Worm (Caenorhabditis elegans) whole organism, L3 larva: ENCODE measurements around the gene R10E9.4.

Experiments used
- R02D3.7 ChIP-seq: fragments of 150-350 bp; optimal IDR thresholded peaks from 2 replicates; lab custom pipeline; 2014; ENCODE audit warnings: missing biosample characterization, missing genetic modification characterization
- ZK546.5 ChIP-seq: sonication (generic microtip); optimal IDR thresholded peaks from 2 replicates; lab custom pipeline; 2017; ENCODE audit warnings: missing biosample characterization, missing genetic modification characterization
- aly-2 ChIP-seq: fragments of 150-350 bp; optimal IDR thresholded peaks from 2 replicates; lab custom pipeline; 2014; ENCODE audit warnings: missing biosample characterization, missing genetic modification characterization
- ama-1 ChIP-seq: fragments of 150-350 bp; optimal IDR thresholded peaks from 2 replicates; lab custom pipeline; 2018
- ceh-16 ChIP-seq: sonication (generic microtip); optimal IDR thresholded peaks from 2 replicates; lab custom pipeline; 2017; ENCODE audit warnings: missing biosample characterization, missing genetic modification characterization
- ceh-82 ChIP-seq: fragments of 150-350 bp; optimal IDR thresholded peaks from 2 replicates; lab custom pipeline; 2014; ENCODE audit warnings: missing biosample characterization, missing genetic modification characterization
- ceh-9 ChIP-seq: sonication (generic microtip); optimal IDR thresholded peaks from 2 replicates; lab custom pipeline; 2018; ENCODE audit warnings: missing biosample characterization, missing genetic modification characterization
- daf-12 ChIP-seq: fragments of 150-350 bp; optimal IDR thresholded peaks from 2 replicates; lab custom pipeline; 2014; ENCODE audit warnings: missing biosample characterization, missing genetic modification reagents, missing genetic modification characterization
- egl-27 ChIP-seq: sonication (generic microtip); optimal IDR thresholded peaks from 4 replicates; lab custom pipeline; 2017; ENCODE audit warnings: missing biosample characterization, missing genetic modification reagents, missing genetic modification characterization
- egl-5 ChIP-seq: fragments of 150-350 bp; optimal IDR thresholded peaks from 2 replicates; lab custom pipeline; 2017; ENCODE audit warnings: missing biosample characterization, missing genetic modification reagents, missing genetic modification characterization, inconsistent platforms
- elt-1 ChIP-seq: fragments of 150-350 bp; optimal IDR thresholded peaks from 2 replicates; lab custom pipeline; 2014; ENCODE audit warnings: missing biosample characterization, missing genetic modification characterization
- elt-2 ChIP-seq: sonication (generic microtip); optimal IDR thresholded peaks from 2 replicates; lab custom pipeline; 2016; ENCODE audit warnings: missing genetic modification reagents, mild to moderate bottlenecking, missing genetic modification characterization, missing compliant biosample characterization
- elt-3 ChIP-seq, 3 experiments: fragments of 150-350 bp in 1 of 3; sonication (generic microtip) in 2 of 3; optimal IDR thresholded peaks; 2 replicates in 2 of 3; 4 replicates in 1 of 3; lab custom pipeline; 2014 to 2017; ENCODE audit warnings: missing biosample characterization in 3 of 3, missing genetic modification characterization in 3 of 3
- eor-1 ChIP-seq, 2 experiments: fragments of 150-350 bp; optimal IDR thresholded peaks; 2 replicates each; lab custom pipeline; 2014 to 2018; ENCODE audit warnings: missing biosample characterization in 2 of 2, missing genetic modification characterization in 2 of 2
- fos-1 ChIP-seq: fragments of 150-350 bp; optimal IDR thresholded peaks from 2 replicates; lab custom pipeline; 2014; ENCODE audit warnings: missing biosample characterization, missing genetic modification characterization
- hmg-11 ChIP-seq: sonication (generic microtip); optimal IDR thresholded peaks from 2 replicates; lab custom pipeline; 2016; ENCODE audit warnings: missing genetic modification characterization, missing compliant biosample characterization
- jun-1 ChIP-seq: fragments of 150-350 bp; optimal IDR thresholded peaks from 2 replicates; lab custom pipeline; 2014; ENCODE audit warnings: missing biosample characterization, missing genetic modification reagents, missing genetic modification characterization
- lin-15B ChIP-seq: fragments of 150-350 bp; optimal IDR thresholded peaks from 2 replicates; lab custom pipeline; 2014; ENCODE audit warnings: missing biosample characterization, missing genetic modification characterization
- lin-39 ChIP-seq: fragments of 150-350 bp; optimal IDR thresholded peaks from 2 replicates; lab custom pipeline; 2018; ENCODE audit warnings: missing biosample characterization, missing genetic modification reagents, missing genetic modification characterization
- lsy-12 ChIP-seq: sonication (generic microtip); optimal IDR thresholded peaks from 2 replicates; lab custom pipeline; 2016; ENCODE audit warnings: mild to moderate bottlenecking, missing genetic modification characterization, missing compliant biosample characterization
- mdl-1 ChIP-seq: fragments of 150-350 bp; optimal IDR thresholded peaks from 2 replicates; lab custom pipeline; 2014; ENCODE audit warnings: missing biosample characterization, missing genetic modification characterization
- nfya-1 ChIP-seq: sonication (generic microtip); optimal IDR thresholded peaks from 2 replicates; lab custom pipeline; 2017; ENCODE audit warnings: missing genetic modification characterization, mild to moderate bottlenecking, missing compliant biosample characterization, antibody characterized with exemption, moderate library complexity; ENCODE audit not compliant: insufficient read depth
- nhr-11 ChIP-seq: fragments of 150-350 bp; optimal IDR thresholded peaks from 2 replicates; lab custom pipeline; 2014; ENCODE audit warnings: missing biosample characterization, missing genetic modification characterization
- nhr-12 ChIP-seq: fragments of 150-350 bp; optimal IDR thresholded peaks from 2 replicates; lab custom pipeline; 2014; ENCODE audit warnings: missing biosample characterization, missing genetic modification characterization
- nhr-23 ChIP-seq: fragments of 150-350 bp; optimal IDR thresholded peaks from 2 replicates; lab custom pipeline; 2014; ENCODE audit warnings: missing biosample characterization, missing genetic modification reagents, missing genetic modification characterization
- nhr-25 ChIP-seq: sonication (generic microtip); optimal IDR thresholded peaks from 2 replicates; lab custom pipeline; 2017; ENCODE audit warnings: missing biosample characterization, missing genetic modification characterization
- nhr-43 ChIP-seq: sonication (generic microtip); optimal IDR thresholded peaks from 2 replicates; lab custom pipeline; 2016; ENCODE audit warnings: mild to moderate bottlenecking, missing genetic modification characterization, missing compliant biosample characterization; ENCODE audit not compliant: poor library complexity, severe bottlenecking
- nhr-67 ChIP-seq: fragments of 150-350 bp; optimal IDR thresholded peaks from 2 replicates; lab custom pipeline; 2014; ENCODE audit warnings: missing biosample characterization, missing genetic modification characterization
- nhr-76 ChIP-seq: fragments of 150-350 bp; sonication (generic microtip); optimal IDR thresholded peaks from 5 replicates; lab custom pipeline; 2014; ENCODE audit warnings: missing biosample characterization, missing genetic modification characterization
- nhr-77 ChIP-seq: fragments of 150-350 bp; optimal IDR thresholded peaks from 2 replicates; lab custom pipeline; 2014; ENCODE audit warnings: missing biosample characterization, missing genetic modification characterization
- pqm-1 ChIP-seq: fragments of 150-350 bp; optimal IDR thresholded peaks from 2 replicates; lab custom pipeline; 2017; ENCODE audit warnings: missing biosample characterization, missing genetic modification characterization, inconsistent platforms
- sea-2 ChIP-seq: fragments of 150-350 bp; sonication (generic microtip); optimal IDR thresholded peaks from 4 replicates; lab custom pipeline; 2014; ENCODE audit warnings: missing biosample characterization, missing genetic modification reagents, missing genetic modification characterization
- unc-39 ChIP-seq: sonication (generic microtip); optimal IDR thresholded peaks from 4 replicates; lab custom pipeline; 2017; ENCODE audit warnings: missing biosample characterization, missing genetic modification characterization
- unc-62 ChIP-seq: fragments of 150-350 bp; sonication (generic microtip); optimal IDR thresholded peaks from 4 replicates; lab custom pipeline; 2014; ENCODE audit warnings: missing biosample characterization, missing genetic modification reagents, missing genetic modification characterization
- zag-1 ChIP-seq: fragments of 150-350 bp; optimal IDR thresholded peaks from 2 replicates; lab custom pipeline; 2014; ENCODE audit warnings: missing biosample characterization, missing genetic modification characterization

The R10E9.4 gene

ce11 chrIII:3935808-3936207 is 36.8 kb downstream of the R10E9.4 start, which contains the start of gene npl-10:
Gene npl-10, minus strand, starts transcription at chrIII:3935908.
- TF ChIP-seq fos-1 (tag; lab: Kevin White, UChicago) (no peak), nhr-12 (no peak), sea-2 (GFP tag; lab: Kevin White, UChicago) (no peak), elt-2 (tag; lab: Kevin White, UChicago) (no peak), aly-2 (tag; lab: Kevin White, UChicago) (no peak), daf-12 (no peak), mdl-1 (tag; lab: Kevin White, UChicago) (no peak), eor-1 (tag; optimal IDR thresholded peaks at IDR 0.05; lab: Kevin White, UChicago) (no peak), hmg-11 (tag; lab: Kevin White, UChicago) (no peak), lsy-12 (no peak), ceh-82 (no peak), nhr-43 (tag; lab: Kevin White, UChicago) (no peak), unc-62 (no peak), nhr-67 (tag; lab: Kevin White, UChicago) (no peak), nfya-1 (tag; lab: Kevin White, UChicago) (no peak), nhr-76 (tag; lab: Kevin White, UChicago) (no peak), lin-39 (tag; lab: Kevin White, UChicago) (no peak), elt-3 (tag; optimal IDR thresholded peaks at IDR 0.05; lab: Kevin White, UChicago) (no peak)

- TF ChIP-seq nfya-1 (tag; lab: Kevin White, UChicago) (no peak), nhr-67 (tag; lab: Kevin White, UChicago) (no peak), ceh-16 (tag; lab: Kevin White, UChicago) (no peak), lin-39 (tag; lab: Kevin White, UChicago) (no peak), ZK546.5 (tag; lab: Kevin White, UChicago) (no peak), nhr-25 (tag; lab: Kevin White, UChicago) (no peak), ceh-9 (tag; lab: Kevin White, UChicago) (no peak), egl-5 (tag; lab: Kevin White, UChicago) (no peak), nhr-11 (tag; lab: Kevin White, UChicago) (no peak), lin-15B (tag; lab: Kevin White, UChicago) (no peak), egl-27 (no peak), elt-2 (tag; lab: Kevin White, UChicago) (no peak), pqm-1 (tag; lab: Kevin White, UChicago) (no peak), R02D3.7 (tag; lab: Kevin White, UChicago) (no peak), elt-1 (no peak), mdl-1 (tag; lab: Kevin White, UChicago) (no peak)
These were observed 41.2 kb downstream of the R10E9.4 start, which contains the start of gene F37A8.2 for ce11 chrIII:3931423-3931822. Gene F37A8.2, minus strand, starts transcription at chrIII:3931523.

ce11 chrIII:3928136-3928535 is 44.5 kb downstream of the R10E9.4 start, which contains the start of gene F37A8.1:
Gene F37A8.1, plus strand, starts transcription at chrIII:3928436.
- TF ChIP-seq nfya-1 (tag; lab: Kevin White, UChicago) (no peak), fos-1 (tag; lab: Kevin White, UChicago) (no peak), pqm-1 (tag; lab: Kevin White, UChicago) (no peak), ama-1 (lab: Kevin White, UChicago) (no peak), ceh-16 (tag; lab: Kevin White, UChicago) (no peak), jun-1 (tag; lab: Kevin White, UChicago) (no peak), nhr-25 (tag; lab: Kevin White, UChicago) (no peak), nhr-77 (tag; lab: Kevin White, UChicago) (no peak), nhr-23 (tag; lab: Kevin White, UChicago) (no peak), ZK546.5 (tag; lab: Kevin White, UChicago) (no peak), R02D3.7 (tag; lab: Kevin White, UChicago) (no peak), unc-39 (tag; lab: Kevin White, UChicago) (no peak), hmg-11 (tag; lab: Kevin White, UChicago) (no peak), elt-1 (no peak), nhr-67 (tag; lab: Kevin White, UChicago) (no peak)
- TF ChIP-seq, all 47 proteins: peak for 0

ce11 chrIII:3927450-3927849 is 45.1 kb downstream of the R10E9.4 start:
- no peak for TF ChIP-seq daf-12
- TF ChIP-seq zag-1 (tag; lab: Kevin White, UChicago), result no peak
- no peak for TF ChIP-seq ceh-82
- peak; percentile 67 for TF ChIP-seq egl-5 (tag; lab: Kevin White, UChicago)
- TF ChIP-seq, all 47 proteins: peak for 1
